Fruit fly (Drosophila melanogaster) whole organism, prepupa: ENCODE data around the gene CG32982.

Source experiments
- Blimp-1 ChIP-seq: fragments of 200-800 bp; sonication (Bioruptor generic); optimal IDR thresholded peaks from 3 replicates; lab custom pipeline; 2017; ENCODE audit warnings: missing biosample characterization, missing genetic modification characterization, mild to moderate bottlenecking, moderate library complexity, missing genetic modification reagents
- CG11762 ChIP-seq: fragments of 200-800 bp; sonication (Bioruptor generic); optimal IDR thresholded peaks from 3 replicates; lab custom pipeline; 2016; ENCODE audit warnings: missing biosample characterization, missing genetic modification characterization; ENCODE audit not compliant: insufficient read depth
- CG16779 ChIP-seq: fragments of 200-800 bp; sonication (Bioruptor generic); optimal IDR thresholded peaks from 3 replicates; lab custom pipeline; 2017; ENCODE audit warnings: missing biosample characterization, mild to moderate bottlenecking, missing genetic modification characterization
- Eip75B ChIP-seq: fragments of 200-800 bp; sonication (Bioruptor generic); optimal IDR thresholded peaks from 3 replicates; lab custom pipeline; 2016; ENCODE audit warnings: missing biosample characterization, missing genetic modification characterization
- Eip78C ChIP-seq: fragments of 200-800 bp; sonication (Bioruptor generic); peaks from one replicate; lab custom pipeline; 2016; ENCODE audit warnings: missing biosample characterization, missing genetic modification characterization
- Hr39 ChIP-seq: fragments of 200-800 bp; sonication (Bioruptor generic); optimal IDR thresholded peaks from 2 replicates; lab custom pipeline; 2016; ENCODE audit warnings: missing biosample characterization, missing genetic modification characterization
- Lpt ChIP-seq: fragments of 200-800 bp; sonication (Bioruptor generic); optimal IDR thresholded peaks from 3 replicates; lab custom pipeline; 2016; ENCODE audit warnings: missing biosample characterization, missing genetic modification characterization
- Smox ChIP-seq: fragments of 200-800 bp; sonication (Bioruptor generic); optimal IDR thresholded peaks from 3 replicates; lab custom pipeline; 2016; ENCODE audit warnings: missing biosample characterization, missing genetic modification characterization
- net ChIP-seq: fragments of 200-800 bp; sonication (Bioruptor generic); optimal IDR thresholded peaks from 3 replicates; lab custom pipeline; 2016; ENCODE audit warnings: missing biosample characterization, missing genetic modification characterization

- TF ChIP-seq Hr39 (GFP tag; lab: Kevin White, UChicago), result no peak
- no peak for TF ChIP-seq Smox (GFP tag; lab: Kevin White, UChicago)
- no peak for TF ChIP-seq Blimp-1 (GFP tag; lab: Kevin White, UChicago)
- TF ChIP-seq Eip78C (GFP tag; lab: Kevin White, UChicago), result no peak
- no peak for TF ChIP-seq CG11762
- no peak for TF ChIP-seq Lpt (GFP tag; lab: Kevin White, UChicago)
- no peak for TF ChIP-seq CG16779 (tag; lab: Kevin White, UChicago)
- TF ChIP-seq Eip75B (GFP tag; lab: Kevin White, UChicago), result no peak
- TF ChIP-seq net (GFP tag; lab: Kevin White, UChicago), result no peak
Measured at dm6 chr2L:9163935-9164334, 38.4 kb downstream of the CG32982 start, which contains the start of gene CG13108.
